Fruit fly (Drosophila melanogaster) whole organism, embryonic: Measurements from ENCODE around the gene Fpgs1.

Experiments used
- Blimp-1 ChIP-seq: fragments of 200-800 bp; sonication (Bioruptor generic); optimal IDR thresholded peaks from 3 replicates; lab custom pipeline; 2018; ENCODE audit warnings: missing biosample characterization, missing genetic modification characterization, mild to moderate bottlenecking, moderate library complexity, missing genetic modification reagents
- CG10366 ChIP-seq: fragments of 200-800 bp; sonication (Bioruptor generic); IDR thresholded peaks from 2 replicates; pipeline ENCODE4 v1.3.6; 2022; ENCODE audit warnings: missing biosample characterization, missing genetic modification characterization
- CG11398 ChIP-seq: fragments of 200-800 bp; sonication (Bioruptor generic); optimal IDR thresholded peaks from 2 replicates; lab custom pipeline; 2016; ENCODE audit warnings: missing biosample characterization, missing genetic modification characterization
- CG13624 ChIP-seq: fragments of 200-800 bp; sonication (Bioruptor generic); optimal IDR thresholded peaks from 2 replicates; lab custom pipeline; 2016; ENCODE audit warnings: missing biosample characterization, missing genetic modification characterization
- CG15011 ChIP-seq: fragments of 200-800 bp; sonication (Bioruptor generic); optimal IDR thresholded peaks from 3 replicates; lab custom pipeline; 2018; ENCODE audit warnings: missing biosample characterization, mild to moderate bottlenecking, missing genetic modification characterization
- CG15073 ChIP-seq: fragments of 200-800 bp; sonication (Bioruptor generic); optimal IDR thresholded peaks from 2 replicates; lab custom pipeline; 2016; ENCODE audit warnings: missing biosample characterization, missing genetic modification characterization
- CG16813 ChIP-seq: fragments of 200-800 bp; sonication (Bioruptor generic); IDR thresholded peaks from 3 replicates; pipeline ENCODE4 v1.3.6; 2022; ENCODE audit warnings: missing biosample characterization, missing genetic modification characterization; ENCODE audit not compliant: partially characterized antibody
- CG17328 ChIP-seq: fragments of 200-800 bp; sonication (Bioruptor generic); IDR thresholded peaks from 2 replicates; pipeline ENCODE4 v1.3.6; 2022; ENCODE audit warnings: missing biosample characterization, missing genetic modification characterization
- CG17385 ChIP-seq: fragments of 200-800 bp; sonication (Bioruptor generic); optimal IDR thresholded peaks from 3 replicates; lab custom pipeline; 2018; ENCODE audit warnings: missing biosample characterization, mild to moderate bottlenecking, missing genetic modification characterization
- CG1792 ChIP-seq: fragments of 200-800 bp; sonication (Bioruptor generic); optimal IDR thresholded peaks from 2 replicates; lab custom pipeline; 2016; ENCODE audit warnings: missing biosample characterization, missing genetic modification characterization
- CG18011 ChIP-seq: fragments of 200-800 bp; sonication (Bioruptor generic); optimal IDR thresholded peaks from 2 replicates; lab custom pipeline; 2017; ENCODE audit warnings: missing biosample characterization, missing genetic modification characterization, mild to moderate bottlenecking, moderate library complexity, missing genotype
- CG2120 ChIP-seq: fragments of 200-800 bp; sonication (Bioruptor generic); optimal IDR thresholded peaks from 3 replicates; lab custom pipeline; 2016; ENCODE audit warnings: missing biosample characterization, missing genetic modification characterization
- CG2889 ChIP-seq: fragments of 200-800 bp; sonication (Bioruptor generic); IDR thresholded peaks from 3 replicates; pipeline ENCODE4 v1.3.6; 2022; ENCODE audit warnings: missing biosample characterization, missing genetic modification characterization
- CG34376 ChIP-seq: fragments of 200-800 bp; sonication (Bioruptor generic); optimal IDR thresholded peaks from 2 replicates; lab custom pipeline; 2018; ENCODE audit warnings: missing biosample characterization, mild to moderate bottlenecking, missing genetic modification characterization
- CG4404 ChIP-seq: fragments of 200-800 bp; sonication (Bioruptor generic); IDR thresholded peaks from 2 replicates; pipeline ENCODE4 v1.3.6; 2022; ENCODE audit warnings: missing biosample characterization, missing genetic modification characterization
- CG5245 ChIP-seq: fragments of 200-800 bp; sonication (Bioruptor generic); optimal IDR thresholded peaks from 3 replicates; lab custom pipeline; 2016; ENCODE audit warnings: missing biosample characterization, missing genetic modification characterization
- CG6791 ChIP-seq: fragments of 200-800 bp; sonication (Bioruptor generic); IDR thresholded peaks from 3 replicates; pipeline ENCODE4 v1.3.6; 2022; ENCODE audit warnings: missing biosample characterization, missing genetic modification characterization; ENCODE audit not compliant: partially characterized antibody
- CG8478 ChIP-seq: fragments of >200 bp; optimal IDR thresholded peaks from 2 replicates; lab custom pipeline; 2018
- CG9609 ChIP-seq: fragments of 200-800 bp; sonication (Bioruptor generic); optimal IDR thresholded peaks from 3 replicates; lab custom pipeline; 2016; ENCODE audit warnings: missing biosample characterization, missing genetic modification characterization
- CrebB ChIP-seq: fragments of 200-800 bp; sonication (Bioruptor generic); optimal IDR thresholded peaks from 3 replicates; lab custom pipeline; 2018; ENCODE audit warnings: missing biosample characterization, mild to moderate bottlenecking, missing genetic modification characterization
- D19B ChIP-seq: fragments of 200-800 bp; sonication (Bioruptor generic); optimal IDR thresholded peaks from 2 replicates; lab custom pipeline; 2017; ENCODE audit warnings: missing biosample characterization, mild to moderate bottlenecking, missing genetic modification characterization
- Deaf1 ChIP-seq: fragments of 200-800 bp; optimal IDR thresholded peaks from 3 replicates; lab custom pipeline; 2019; ENCODE audit warnings: missing biosample characterization, mild to moderate bottlenecking, missing genetic modification characterization, moderate library complexity
- Eip74EF ChIP-seq, 2 experiments: fragments of 200-800 bp in 1 of 2; fragments of >200 bp in 1 of 2; sonication (Bioruptor generic) in 1 of 2; optimal IDR thresholded peaks; 2 replicates each; lab custom pipeline; 2017 to 2019; ENCODE audit warnings: missing biosample characterization in 2 of 2, missing genetic modification characterization in 2 of 2, mild to moderate bottlenecking in 1 of 2, moderate library complexity in 1 of 2
- Fer1 ChIP-seq: fragments of 200-800 bp; sonication (Bioruptor generic); optimal IDR thresholded peaks from 2 replicates; lab custom pipeline; 2017; ENCODE audit warnings: missing biosample characterization, mild to moderate bottlenecking, missing genetic modification characterization
- HmgZ ChIP-seq: fragments of 200-800 bp; sonication (Bioruptor generic); optimal IDR thresholded peaks from 2 replicates; lab custom pipeline; 2018; ENCODE audit warnings: missing biosample characterization, mild to moderate bottlenecking, missing genetic modification characterization
- Hmr ChIP-seq: fragments of 200-800 bp; sonication (Bioruptor generic); optimal IDR thresholded peaks from 3 replicates; lab custom pipeline; 2017; ENCODE audit warnings: mild to moderate bottlenecking, missing biosample characterization, missing genetic modification reagents, missing genetic modification characterization
- MTF-1 ChIP-seq: fragments of 200-800 bp; sonication (Bioruptor generic); optimal IDR thresholded peaks from 2 replicates; lab custom pipeline; 2018; ENCODE audit warnings: missing biosample characterization, mild to moderate bottlenecking, missing genetic modification characterization, borderline replicate concordance
- Med ChIP-seq: fragments of 200-800 bp; sonication (Bioruptor generic); peaks from one replicate; lab custom pipeline; 2016; ENCODE audit warnings: missing biosample characterization, missing genetic modification characterization, mild to moderate bottlenecking, inconsistent platforms, moderate library complexity
- Side ChIP-seq: fragments of 200-800 bp; sonication (Bioruptor generic); optimal IDR thresholded peaks from 2 replicates; lab custom pipeline; 2016; ENCODE audit warnings: missing biosample characterization, missing genetic modification characterization
- abd-A ChIP-seq: fragments of 200-800 bp; sonication (Bioruptor generic); optimal IDR thresholded peaks from 3 replicates; lab custom pipeline; 2019; ENCODE audit warnings: missing biosample characterization, mild to moderate bottlenecking, missing genetic modification characterization, moderate library complexity
- ap ChIP-seq: fragments of 200-800 bp; sonication (Bioruptor generic); IDR thresholded peaks from 2 replicates; pipeline ENCODE4 v1.3.6; 2022; ENCODE audit warnings: missing biosample characterization, missing genetic modification characterization
- bigmax ChIP-seq: fragments of 200-800 bp; sonication (Bioruptor generic); optimal IDR thresholded peaks from 2 replicates; lab custom pipeline; 2018; ENCODE audit warnings: missing biosample characterization, mild to moderate bottlenecking, missing genetic modification characterization
- cg ChIP-seq: fragments of 200-800 bp; sonication (Bioruptor generic); optimal IDR thresholded peaks from 3 replicates; lab custom pipeline; 2019; ENCODE audit warnings: missing biosample characterization, mild to moderate bottlenecking, missing genetic modification characterization, moderate library complexity
- ci ChIP-seq: fragments of 200-800 bp; sonication (Bioruptor generic); IDR thresholded peaks from 3 replicates; pipeline ENCODE4 v1.3.6; 2022; ENCODE audit warnings: missing biosample characterization, missing genetic modification characterization
- ewg ChIP-seq: fragments of 200-800 bp; sonication (Bioruptor generic); optimal IDR thresholded peaks from 3 replicates; lab custom pipeline; 2017; ENCODE audit warnings: mild to moderate bottlenecking, missing biosample characterization, missing genetic modification reagents, missing genetic modification characterization
- fd3F ChIP-seq: fragments of 200-800 bp; sonication (Bioruptor generic); optimal IDR thresholded peaks from 2 replicates; lab custom pipeline; 2018; ENCODE audit warnings: missing biosample characterization, mild to moderate bottlenecking, missing genetic modification characterization, moderate library complexity
- gt ChIP-seq: fragments of 200-800 bp; sonication (Bioruptor generic); IDR thresholded peaks from 2 replicates; pipeline ENCODE4 v1.3.6; 2022; ENCODE audit warnings: missing biosample characterization, missing genetic modification characterization
- hkb ChIP-seq, 2 experiments: fragments of 200-800 bp in 1 of 2; fragments of >200 bp in 1 of 2; sonication (Bioruptor generic) in 1 of 2; IDR thresholded peaks in 1 of 2; optimal IDR thresholded peaks in 1 of 2; 2 replicates each; pipeline versions ENCODE4 v1.3.6 to Lab custom; 2017 to 2022; ENCODE audit warnings: missing biosample characterization in 1 of 2, missing genetic modification characterization in 1 of 2
- jing ChIP-seq: fragments of 200-800 bp; sonication (Bioruptor generic); optimal IDR thresholded peaks from 2 replicates; lab custom pipeline; 2018; ENCODE audit warnings: missing biosample characterization, mild to moderate bottlenecking, missing genetic modification characterization
- ken ChIP-seq: fragments of 200-800 bp; sonication (Bioruptor generic); IDR thresholded peaks from 3 replicates; pipeline ENCODE4 v1.3.6; 2022; ENCODE audit warnings: missing biosample characterization, missing genetic modification characterization
- lbe ChIP-seq: fragments of 200-800 bp; sonication (Bioruptor generic); optimal IDR thresholded peaks from 2 replicates; lab custom pipeline; 2016; ENCODE audit warnings: missing biosample characterization, mild to moderate bottlenecking, missing genetic modification characterization
- nerfin-1 ChIP-seq: fragments of 200-800 bp; sonication (Bioruptor generic); optimal IDR thresholded peaks from 3 replicates; lab custom pipeline; 2019; ENCODE audit warnings: missing biosample characterization, mild to moderate bottlenecking, missing genetic modification characterization, moderate library complexity
- prd ChIP-seq, 3 experiments: fragments of >200 bp in 2 of 3; fragments of 200-800 bp in 1 of 3; sonication (Bioruptor generic) in 1 of 3; optimal IDR thresholded peaks in 2 of 3; IDR thresholded peaks in 1 of 3; 2 replicates in 2 of 3; 3 replicates in 1 of 3; pipeline versions ENCODE4 v1.3.6 to Lab custom; 2017 to 2022; ENCODE audit warnings: missing biosample characterization in 1 of 3, missing genetic modification characterization in 1 of 3
- pzg ChIP-seq: fragments of 200-800 bp; sonication (Bioruptor generic); optimal IDR thresholded peaks from 3 replicates; lab custom pipeline; 2018; ENCODE audit warnings: missing biosample characterization, mild to moderate bottlenecking, missing genetic modification characterization, moderate library complexity
- sc ChIP-seq, 3 experiments: fragments of >200 bp in 2 of 3; fragments of 200-800 bp in 1 of 3; sonication (Bioruptor generic) in 1 of 3; optimal IDR thresholded peaks; 2 replicates in 2 of 3; 3 replicates in 1 of 3; lab custom pipeline; 2017; ENCODE audit warnings: mild to moderate bottlenecking in 1 of 3, missing biosample characterization in 1 of 3, missing genetic modification characterization in 1 of 3, missing genetic modification reagents in 1 of 3
- sens ChIP-seq: fragments of 200-800 bp; sonication (Bioruptor generic); peaks from one replicate; lab custom pipeline; 2016; ENCODE audit warnings: missing biosample characterization, missing genetic modification characterization
- so ChIP-seq: fragments of 200-800 bp; sonication (Bioruptor generic); IDR thresholded peaks from 3 replicates; pipeline ENCODE4 v1.3.6; 2022; ENCODE audit warnings: missing biosample characterization, missing genetic modification characterization
- stc ChIP-seq: fragments of 200-800 bp; sonication (Bioruptor generic); IDR thresholded peaks from 2 replicates; pipeline ENCODE4 v1.3.6; 2022; ENCODE audit warnings: missing biosample characterization, missing genetic modification characterization
- trem ChIP-seq: fragments of 200-800 bp; optimal IDR thresholded peaks from 3 replicates; lab custom pipeline; 2019; ENCODE audit warnings: missing biosample characterization, mild to moderate bottlenecking, missing genetic modification characterization, moderate library complexity

The Fpgs1 gene

dm6 chrX:12654288-12654729, 42.6 kb downstream of the Fpgs1 start (continued):
- TF ChIP-seq nerfin-1 (peak; percentile 74), Deaf1 (no peak), CG2889 (GFP tag; lab: Robert Waterston, UW) (no peak), trem (tag; lab: Kevin White, UChicago) (peak; percentile 26), HmgZ (peak; percentile 35), D19B (GFP tag; lab: Kevin White, UChicago) (no peak), Blimp-1 (GFP tag; lab: Kevin White, UChicago) (peak; percentile 4), CG16813 (GFP tag; lab: Robert Waterston, UW) (peak; percentile 57; the same call in 2 of the 3 replicates), lbe (GFP tag; lab: Kevin White, UChicago) (peak; percentile 17), CG34376 (GFP tag; lab: Kevin White, UChicago) (peak; percentile 40), CG10366 (no peak), prd (optimal IDR thresholded peaks at IDR 0.05; lab: Kevin White, UChicago) (no peak), prd (GFP tag; IDR thresholded peaks at IDR 0.05; lab: Robert Waterston, UW) (no peak), CG11398 (no peak), Side (GFP tag; lab: Kevin White, UChicago) (peak; percentile 34), CG17385 (GFP tag; lab: Kevin White, UChicago) (peak; percentile 91), CG8478 (lab: Kevin White, UChicago) (peak; percentile 98), Hmr (GFP tag; lab: Kevin White, UChicago) (no peak), CG4404 (GFP tag; lab: Robert Waterston, UW) (no peak), CG13624 (GFP tag; lab: Kevin White, UChicago) (no peak), CG2120 (no peak), CG5245 (GFP tag; lab: Kevin White, UChicago) (no peak), ap (GFP tag; lab: Robert Waterston, UW) (no peak), hkb (optimal IDR thresholded peaks at IDR 0.05; lab: Kevin White, UChicago) (no peak), hkb (GFP tag; IDR thresholded peaks at IDR 0.05; lab: Robert Waterston, UW) (no peak), CrebB (peak; percentile 26), CG18011 (GFP tag; lab: Kevin White, UChicago) (no peak), ewg (GFP tag; lab: Kevin White, UChicago) (no peak), CG15073 (GFP tag; lab: Kevin White, UChicago) (no peak), pzg (GFP tag; lab: Kevin White, UChicago) (peak; percentile 22), cg (GFP tag; lab: Kevin White, UChicago) (peak; percentile 100), so (GFP tag; lab: Robert Waterston, UW) (peak; percentile 31; the same call in 1 of the 3 replicates), Eip74EF (GFP tag; optimal IDR thresholded peaks at IDR 0.05; lab: Kevin White, UChicago) (peak in 1 of 2 experiments; percentile 9), jing (GFP tag; lab: Kevin White, UChicago) (no peak), CG9609 (GFP tag; lab: Kevin White, UChicago) (no peak), MTF-1 (no peak), CG6791 (GFP tag; lab: Robert Waterston, UW) (peak; percentile 81), abd-A (tag; lab: Kevin White, UChicago) (peak; percentile 57), CG17328 (GFP tag; lab: Robert Waterston, UW) (no peak), Med (GFP tag; lab: Kevin White, UChicago) (peak; percentile 83), bigmax (GFP tag; lab: Kevin White, UChicago) (no peak), sens (GFP tag; lab: Kevin White, UChicago) (peak; percentile 70), CG1792 (GFP tag; lab: Kevin White, UChicago) (no peak), fd3F (no peak), sc (optimal IDR thresholded peaks at IDR 0.05; lab: Kevin White, UChicago) (no peak), sc (GFP tag; optimal IDR thresholded peaks at IDR 0.05; lab: Kevin White, UChicago) (no peak), Fer1 (GFP tag; lab: Kevin White, UChicago) (peak; percentile 11), ci (peak; percentile 63; the same call in 2 of the 3 replicates), stc (GFP tag; lab: Robert Waterston, UW) (no peak), CG15011 (GFP tag; lab: Kevin White, UChicago) (no peak), gt (GFP tag; lab: Robert Waterston, UW) (no peak), ken (GFP tag; lab: Robert Waterston, UW) (no peak)
